Fruit fly (Drosophila melanogaster) whole organism, embryonic: ENCODE measurements around the gene CG9471.

Source experiments
- BEAF-32 ChIP-seq: fragments of 200-800 bp; sonication (Bioruptor generic); optimal IDR thresholded peaks from 3 replicates; lab custom pipeline; 2017; ENCODE audit warnings: missing biosample characterization, missing genetic modification characterization, mild to moderate bottlenecking, moderate library complexity, missing genetic modification reagents
- CG10209 ChIP-seq: fragments of 200-800 bp; sonication (Bioruptor generic); optimal IDR thresholded peaks from 3 replicates; lab custom pipeline; 2017; ENCODE audit warnings: missing biosample characterization, mild to moderate bottlenecking, missing genetic modification characterization, missing genetic modification reagents
- CG10565 ChIP-seq: fragments of 200-800 bp; sonication (Bioruptor generic); optimal IDR thresholded peaks from 3 replicates; lab custom pipeline; 2016; ENCODE audit warnings: missing biosample characterization, mild to moderate bottlenecking, missing genetic modification characterization
- CG10979 ChIP-seq: fragments of 200-800 bp; sonication (Bioruptor generic); optimal IDR thresholded peaks from 2 replicates; lab custom pipeline; 2018; ENCODE audit warnings: missing biosample characterization, mild to moderate bottlenecking, missing genetic modification characterization, moderate library complexity
- CG11093 ChIP-seq: fragments of 200-800 bp; sonication (Bioruptor generic); IDR thresholded peaks from 3 replicates; pipeline ENCODE4 v1.3.6; 2022; ENCODE audit warnings: missing biosample characterization, missing genetic modification characterization
- CG11560 ChIP-seq: fragments of 200-800 bp; sonication (Bioruptor generic); IDR thresholded peaks from 3 replicates; pipeline ENCODE4 v1.3.6; 2022; ENCODE audit warnings: missing biosample characterization, missing genetic modification characterization
- CG12104 ChIP-seq: fragments of 200-800 bp; sonication (Bioruptor generic); optimal IDR thresholded peaks from 3 replicates; lab custom pipeline; 2016; ENCODE audit warnings: missing biosample characterization, missing genetic modification characterization
- CG14710 ChIP-seq: fragments of 200-800 bp; sonication (Bioruptor generic); optimal IDR thresholded peaks from 3 replicates; lab custom pipeline; 2019; ENCODE audit warnings: missing biosample characterization, mild to moderate bottlenecking, missing genetic modification characterization, moderate library complexity
- CG15073 ChIP-seq: fragments of 200-800 bp; sonication (Bioruptor generic); optimal IDR thresholded peaks from 2 replicates; lab custom pipeline; 2016; ENCODE audit warnings: missing biosample characterization, missing genetic modification characterization
- CG15479 ChIP-seq: fragments of 200-800 bp; sonication (Bioruptor generic); optimal IDR thresholded peaks from 3 replicates; lab custom pipeline; 2019; ENCODE audit warnings: missing biosample characterization, mild to moderate bottlenecking, missing genetic modification characterization, moderate library complexity
- CG16863 ChIP-seq: fragments of 200-800 bp; sonication (Bioruptor generic); optimal IDR thresholded peaks from 3 replicates; lab custom pipeline; 2016; ENCODE audit warnings: missing biosample characterization, missing genetic modification characterization
- CG17385 ChIP-seq: fragments of 200-800 bp; sonication (Bioruptor generic); optimal IDR thresholded peaks from 3 replicates; lab custom pipeline; 2018; ENCODE audit warnings: missing biosample characterization, mild to moderate bottlenecking, missing genetic modification characterization
- CG17802 ChIP-seq: fragments of 200-800 bp; sonication (Bioruptor generic); optimal IDR thresholded peaks from 2 replicates; lab custom pipeline; 2018; ENCODE audit warnings: missing biosample characterization, mild to moderate bottlenecking, missing genetic modification characterization, moderate library complexity
- CG31441 ChIP-seq: fragments of 200-800 bp; sonication (Bioruptor generic); IDR thresholded peaks from 2 replicates; pipeline ENCODE4 v1.3.6; 2022; ENCODE audit warnings: missing biosample characterization, missing genetic modification characterization
- CG3407 ChIP-seq: fragments of 200-800 bp; sonication (Bioruptor generic); optimal IDR thresholded peaks from 2 replicates; lab custom pipeline; 2018; ENCODE audit warnings: missing biosample characterization, mild to moderate bottlenecking, missing genetic modification characterization
- CG34224 ChIP-seq: fragments of 200-800 bp; sonication (Bioruptor generic); IDR thresholded peaks from 3 replicates; pipeline ENCODE4 v1.3.6; 2022; ENCODE audit warnings: missing biosample characterization, missing genetic modification characterization; ENCODE audit not compliant: partially characterized antibody
- CG34376 ChIP-seq: fragments of 200-800 bp; sonication (Bioruptor generic); optimal IDR thresholded peaks from 2 replicates; lab custom pipeline; 2018; ENCODE audit warnings: missing biosample characterization, mild to moderate bottlenecking, missing genetic modification characterization
- CG4328 ChIP-seq: fragments of 200-800 bp; sonication (Bioruptor generic); optimal IDR thresholded peaks from 3 replicates; lab custom pipeline; 2017; ENCODE audit warnings: missing biosample characterization, missing genetic modification reagents, missing genetic modification characterization
- CG7556 ChIP-seq: fragments of 200-800 bp; sonication (Bioruptor generic); optimal IDR thresholded peaks from 2 replicates; lab custom pipeline; 2017; ENCODE audit warnings: missing biosample characterization, mild to moderate bottlenecking, missing genetic modification characterization
- CrebB ChIP-seq: fragments of 200-800 bp; sonication (Bioruptor generic); optimal IDR thresholded peaks from 3 replicates; lab custom pipeline; 2018; ENCODE audit warnings: missing biosample characterization, mild to moderate bottlenecking, missing genetic modification characterization
- Dip3 ChIP-seq: fragments of 200-800 bp; sonication (Bioruptor generic); optimal IDR thresholded peaks from 3 replicates; lab custom pipeline; 2016; ENCODE audit warnings: missing biosample characterization, missing genetic modification characterization
- Drgx ChIP-seq: fragments of 200-800 bp; sonication (Bioruptor generic); IDR thresholded peaks from 2 replicates; pipeline ENCODE4 v1.3.6; 2022; ENCODE audit warnings: missing biosample characterization, missing genetic modification characterization
- Fer2 ChIP-seq: fragments of 200-800 bp; sonication (Bioruptor generic); optimal IDR thresholded peaks from 2 replicates; lab custom pipeline; 2018; ENCODE audit warnings: missing biosample characterization, mild to moderate bottlenecking, missing genetic modification characterization, moderate library complexity
- H15 ChIP-seq: fragments of 200-800 bp; sonication (Bioruptor generic); IDR thresholded peaks from 3 replicates; pipeline ENCODE4 v1.3.6; 2022; ENCODE audit warnings: missing biosample characterization, missing genetic modification characterization
- HmgZ ChIP-seq: fragments of 200-800 bp; sonication (Bioruptor generic); optimal IDR thresholded peaks from 2 replicates; lab custom pipeline; 2018; ENCODE audit warnings: missing biosample characterization, mild to moderate bottlenecking, missing genetic modification characterization
- Hmr ChIP-seq: fragments of 200-800 bp; sonication (Bioruptor generic); optimal IDR thresholded peaks from 3 replicates; lab custom pipeline; 2017; ENCODE audit warnings: mild to moderate bottlenecking, missing biosample characterization, missing genetic modification reagents, missing genetic modification characterization
- Hr51 ChIP-seq, 2 experiments: fragments of 200-800 bp; sonication (Bioruptor generic); optimal IDR thresholded peaks; 2 replicates in 1 of 2; 3 replicates in 1 of 2; lab custom pipeline; 2016 to 2018; ENCODE audit warnings: missing biosample characterization in 2 of 2, missing genetic modification characterization in 2 of 2, mild to moderate bottlenecking in 1 of 2, moderate library complexity in 1 of 2
- Kr ChIP-seq: fragments of 200-800 bp; sonication (Bioruptor generic); optimal IDR thresholded peaks from 2 replicates; lab custom pipeline; 2017; ENCODE audit warnings: missing biosample characterization, mild to moderate bottlenecking, missing genetic modification characterization
- Mad ChIP-seq: fragments of 200-800 bp; sonication (Bioruptor generic); optimal IDR thresholded peaks from 2 replicates; lab custom pipeline; 2016; ENCODE audit warnings: missing biosample characterization, missing genetic modification characterization
- NC2α ChIP-seq: fragments of 200-800 bp; sonication (Bioruptor generic); optimal IDR thresholded peaks from 2 replicates; lab custom pipeline; 2016; ENCODE audit warnings: missing biosample characterization, missing genetic modification characterization
- Neu2 ChIP-seq: fragments of 200-800 bp; sonication (Bioruptor generic); optimal IDR thresholded peaks from 3 replicates; lab custom pipeline; 2016; ENCODE audit warnings: missing biosample characterization, missing genetic modification characterization, borderline replicate concordance
- Nf-YB ChIP-seq: fragments of 200-800 bp; sonication (Bioruptor generic); optimal IDR thresholded peaks from 3 replicates; lab custom pipeline; 2019; ENCODE audit warnings: missing biosample characterization, mild to moderate bottlenecking, missing genetic modification characterization, moderate library complexity
- Six4 ChIP-seq: fragments of 200-800 bp; sonication (Bioruptor generic); optimal IDR thresholded peaks from 2 replicates; lab custom pipeline; 2016; ENCODE audit warnings: missing biosample characterization, missing genetic modification characterization
- Ssrp ChIP-seq: fragments of 200-800 bp; sonication (Bioruptor generic); optimal IDR thresholded peaks from 2 replicates; lab custom pipeline; 2018; ENCODE audit warnings: missing biosample characterization, mild to moderate bottlenecking, missing genetic modification characterization, moderate library complexity
- ara ChIP-seq: fragments of 200-800 bp; sonication (Bioruptor generic); IDR thresholded peaks from 2 replicates; pipeline ENCODE4 v1.3.6; 2022; ENCODE audit warnings: missing biosample characterization, missing genetic modification characterization
- cad ChIP-seq: fragments of >200 bp; optimal IDR thresholded peaks from 2 replicates; lab custom pipeline; 2017; ENCODE audit warnings: missing biosample characterization, missing genetic modification characterization
- crp ChIP-seq, 2 experiments: fragments of 200-800 bp; sonication (Bioruptor generic); optimal IDR thresholded peaks; 2 replicates in 1 of 2; 3 replicates in 1 of 2; lab custom pipeline; 2017; ENCODE audit warnings: missing biosample characterization in 2 of 2, missing genetic modification characterization in 2 of 2, mild to moderate bottlenecking in 1 of 2, moderate library complexity in 1 of 2
- eyg ChIP-seq: fragments of 200-800 bp; sonication (Bioruptor generic); optimal IDR thresholded peaks from 3 replicates; lab custom pipeline; 2016; ENCODE audit warnings: missing biosample characterization, missing genetic modification characterization
- inv ChIP-seq: fragments of 200-800 bp; sonication (Bioruptor generic); IDR thresholded peaks from 2 replicates; pipeline ENCODE4 v1.3.6; 2022; ENCODE audit warnings: missing biosample characterization, missing genetic modification characterization; ENCODE audit not compliant: partially characterized antibody
- klu ChIP-seq: fragments of 200-800 bp; sonication (Bioruptor generic); IDR thresholded peaks from 2 replicates; pipeline ENCODE4 v1.3.6; 2022; ENCODE audit warnings: missing biosample characterization, missing genetic modification characterization
- lmd ChIP-seq: fragments of 200-800 bp; sonication (Bioruptor generic); IDR thresholded peaks from 2 replicates; pipeline ENCODE4 v1.3.6; 2022; ENCODE audit warnings: missing biosample characterization, missing genetic modification characterization
- onecut ChIP-seq: fragments of 200-800 bp; sonication (Bioruptor generic); IDR thresholded peaks from 2 replicates; pipeline ENCODE4 v1.3.6; 2022; ENCODE audit warnings: missing biosample characterization, missing genetic modification characterization
- org-1 ChIP-seq: fragments of 200-800 bp; sonication (Bioruptor generic); optimal IDR thresholded peaks from 2 replicates; lab custom pipeline; 2017; ENCODE audit warnings: missing biosample characterization, missing genetic modification characterization
- pita ChIP-seq: fragments of 200-800 bp; sonication (Bioruptor generic); optimal IDR thresholded peaks from 2 replicates; lab custom pipeline; 2017; ENCODE audit warnings: missing biosample characterization, mild to moderate bottlenecking, missing genetic modification characterization
- shn ChIP-seq: fragments of 200-800 bp; sonication (Bioruptor generic); optimal IDR thresholded peaks from 3 replicates; lab custom pipeline; 2016; ENCODE audit warnings: missing biosample characterization, missing genetic modification characterization
- sob ChIP-seq: fragments of 200-800 bp; sonication (Bioruptor generic); IDR thresholded peaks from 2 replicates; pipeline ENCODE4 v1.3.6; 2022; ENCODE audit warnings: missing biosample characterization, missing genetic modification characterization
- tap ChIP-seq: fragments of 200-800 bp; optimal IDR thresholded peaks from 3 replicates; lab custom pipeline; 2019; ENCODE audit warnings: missing biosample characterization, mild to moderate bottlenecking, missing genetic modification characterization, moderate library complexity
- tio ChIP-seq: fragments of 200-800 bp; sonication (Bioruptor generic); optimal IDR thresholded peaks from 2 replicates; lab custom pipeline; 2017; ENCODE audit warnings: missing biosample characterization, missing genetic modification characterization, inconsistent platforms
- wek ChIP-seq: fragments of 200-800 bp; sonication (Bioruptor generic); optimal IDR thresholded peaks from 3 replicates; lab custom pipeline; 2018; ENCODE audit warnings: missing biosample characterization, mild to moderate bottlenecking, missing genetic modification characterization, moderate library complexity
- zf30C ChIP-seq: fragments of 200-800 bp; sonication (Bioruptor generic); optimal IDR thresholded peaks from 3 replicates; lab custom pipeline; 2018; ENCODE audit warnings: missing biosample characterization, mild to moderate bottlenecking, missing genetic modification characterization

Gene CG9471

DNA sequence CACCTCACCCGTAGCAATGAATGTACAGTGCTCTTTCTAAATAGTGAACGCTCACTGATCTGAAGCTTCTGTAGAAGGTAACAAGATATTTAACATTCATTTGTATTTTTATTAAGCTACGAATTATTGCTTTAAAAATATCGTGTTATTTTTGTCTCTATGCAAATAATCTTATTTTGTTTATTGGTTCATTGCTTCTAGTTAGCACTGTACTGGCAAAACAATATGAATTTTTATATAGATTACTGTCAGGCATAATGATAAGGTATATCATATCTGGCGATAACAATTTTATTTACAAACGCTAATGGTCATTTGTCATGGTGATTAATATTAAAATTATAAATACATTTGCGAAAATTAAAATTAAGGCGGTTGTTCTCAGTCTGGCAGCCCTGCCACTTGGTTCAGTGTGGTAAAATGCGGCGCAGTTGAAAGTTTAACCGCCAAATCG lies at the start of gene CG9471 (continued):
- TF ChIP-seq CG11093 (GFP tag; lab: Robert Waterston, UW) (peak; percentile 88), Nf-YB (GFP tag; lab: Kevin White, UChicago) (peak; percentile 75), Ssrp (tag; lab: Kevin White, UChicago) (peak; percentile 87), sob (peak; percentile 94), CG34376 (peak; percentile 87), CG14710 (tag; lab: Kevin White, UChicago) (peak; percentile 86), Kr (GFP tag; lab: Kevin White, UChicago) (no peak), Dip3 (GFP tag; lab: Kevin White, UChicago) (peak; percentile 94), lmd (GFP tag; lab: Robert Waterston, UW) (peak; percentile 92), inv (GFP tag; lab: Robert Waterston, UW) (no peak), CG7556 (GFP tag; lab: Kevin White, UChicago) (peak; percentile 90), Neu2 (GFP tag; lab: Kevin White, UChicago) (peak; percentile 65), CG4328 (GFP tag; lab: Kevin White, UChicago) (peak; percentile 83), tio (no peak), CG34224 (GFP tag; lab: Robert Waterston, UW) (no peak), eyg (GFP tag; lab: Kevin White, UChicago) (peak; percentile 86), wek (GFP tag; lab: Kevin White, UChicago) (peak; percentile 73), CG12104 (GFP tag; lab: Kevin White, UChicago) (peak; percentile 85), Hmr (GFP tag; lab: Kevin White, UChicago) (peak; percentile 92), zf30C (GFP tag; lab: Kevin White, UChicago) (no peak), ara (GFP tag; lab: Robert Waterston, UW) (peak; percentile 91), Hr51 (GFP tag; optimal IDR thresholded peaks at IDR 0.05; lab: Kevin White, UChicago) (peak; percentile 75 to 92), Mad (GFP tag; lab: Kevin White, UChicago) (peak; percentile 68), cad (GFP tag; lab: Kevin White, UChicago) (no peak), CG17802 (tag; lab: Kevin White, UChicago) (peak; percentile 50), CG16863 (peak; percentile 86), tap (tag; lab: Kevin White, UChicago) (peak; percentile 92), onecut (peak; percentile 80), Fer2 (tag; lab: Kevin White, UChicago) (peak; percentile 85), CG11560 (tag; lab: Robert Waterston, UW) (peak; percentile 66; the same call in 2 of the 3 replicates), CG3407 (GFP tag; lab: Kevin White, UChicago) (peak; percentile 75), Drgx (GFP tag; lab: Robert Waterston, UW) (peak; percentile 94), Six4 (GFP tag; lab: Kevin White, UChicago) (peak; percentile 88), NC2α (peak; percentile 76), CG31441 (GFP tag; lab: Robert Waterston, UW) (peak; percentile 95), CrebB (tag; lab: Kevin White, UChicago) (peak; percentile 88), CG10565 (GFP tag; lab: Kevin White, UChicago) (peak; percentile 64), klu (GFP tag; lab: Robert Waterston, UW) (peak; percentile 82), BEAF-32 (GFP tag; lab: Kevin White, UChicago) (peak; percentile 37), CG15073 (peak; percentile 31), crp (GFP tag; optimal IDR thresholded peaks at IDR 0.05; lab: Kevin White, UChicago) (peak in 1 of 2 experiments; percentile 38), CG17385 (GFP tag; lab: Kevin White, UChicago) (peak; percentile 91), shn (GFP tag; lab: Kevin White, UChicago) (peak; percentile 79), H15 (peak; percentile 94), CG10979 (tag; lab: Kevin White, UChicago) (peak; percentile 86), pita (GFP tag; lab: Kevin White, UChicago) (no peak), HmgZ (tag; lab: Kevin White, UChicago) (peak; percentile 96), org-1 (GFP tag; lab: Kevin White, UChicago) (peak; percentile 82), CG15479 (GFP tag; lab: Kevin White, UChicago) (no peak), CG10209 (GFP tag; lab: Kevin White, UChicago) (peak; percentile 90)
